Fruit fly (Drosophila melanogaster) S2 (cell line): ENCODE results near the gene koko.
A peak's percentile ranks its signal among the peaks of the same experiment; 100 is the strongest.

ENCODE experiments used
- CG8478 ChIP-seq: fragments of >200 bp; optimal IDR thresholded peaks from 2 replicates; lab custom pipeline; 2018
- CTCF ChIP-seq, 2 experiments: fragments of >200 bp; optimal IDR thresholded peaks; 2 replicates each; lab custom pipeline; 2018

The koko gene

dm6 chr3R:18389790-18390189 lies 13.0 kb upstream of the koko start, which contains the start of gene Vha100-4:
Gene Vha100-4 (minus strand): TSS chr3R:18389805.
- TF ChIP-seq CG8478 (lab: Kevin White, UChicago) (no peak), CTCF (optimal IDR thresholded peaks at IDR 0.05; lab: Kevin White, UChicago) (no peak)

dm6 chr3R:18393436-18393835 lies 9.4 kb upstream of the koko start:
- TF ChIP-seq CTCF (optimal IDR thresholded peaks at IDR 0.05; lab: Kevin White, UChicago) (no peak), CG8478 (lab: Kevin White, UChicago) (no peak)

- TF ChIP-seq CTCF (optimal IDR thresholded peaks at IDR 0.05; lab: Kevin White, UChicago) (no peak), CG8478 (lab: Kevin White, UChicago) (no peak)
Measured at dm6 chr3R:18394876-18395275, 8.0 kb upstream of the koko start.

dm6 chr3R:18395694-18396093 lies 7.1 kb upstream of the koko start:
- TF ChIP-seq CTCF (optimal IDR thresholded peaks at IDR 0.05; lab: Kevin White, UChicago) = no peak
- TF ChIP-seq CG8478 (lab: Kevin White, UChicago) = no peak

dm6 chr3R:18396801-18397604 lies 5.8 kb upstream of the koko start, which contains the start of gene Vti1b:
Gene Vti1b (plus strand): TSS chr3R:18396995.
- no peak for TF ChIP-seq CG8478 (lab: Kevin White, UChicago)
- no peak for TF ChIP-seq CTCF (optimal IDR thresholded peaks at IDR 0.05; lab: Kevin White, UChicago)

- TF ChIP-seq CTCF (optimal IDR thresholded peaks at IDR 0.05; lab: Kevin White, UChicago) (no peak), CG8478 (lab: Kevin White, UChicago) (no peak)
Measured at dm6 chr3R:18397834-18398378, 4.9 kb upstream of the koko start.

dm6 chr3R:18398460-18398901 lies 4.3 kb upstream of the koko start:
- TF ChIP-seq CG8478 (lab: Kevin White, UChicago) (no peak), CTCF (optimal IDR thresholded peaks at IDR 0.05; lab: Kevin White, UChicago) (no peak)

- TF ChIP-seq CG8478 (lab: Kevin White, UChicago) (no peak), CTCF (optimal IDR thresholded peaks at IDR 0.05; lab: Kevin White, UChicago) (peak in 1 of 2 experiments; percentile 25)
Measured at dm6 chr3R:18398954-18399697, 3.7 kb upstream of the koko start, which contains the start of gene Vha100-2. Gene Vha100-2 (minus strand): TSS chr3R:18399169.

- no peak for TF ChIP-seq CTCF (optimal IDR thresholded peaks at IDR 0.05; lab: Kevin White, UChicago)
- TF ChIP-seq CG8478 (lab: Kevin White, UChicago) = no peak
Measured at dm6 chr3R:18399698-18400020, 3.2 kb upstream of the koko start.

- TF ChIP-seq CG8478 (lab: Kevin White, UChicago) (no peak), CTCF (optimal IDR thresholded peaks at IDR 0.05; lab: Kevin White, UChicago) (no peak)
Measured at dm6 chr3R:18404713-18405112, 1.9 kb downstream of the koko start, which contains the start of gene CG7685. Gene CG7685 (plus strand): TSS chr3R:18404940.

dm6 chr3R:18411205-18411749 lies 8.5 kb downstream of the koko start, which contains the start of gene CG10864:
Gene CG10864 (minus strand): TSS chr3R:18411631.
- TF ChIP-seq CG8478 (lab: Kevin White, UChicago) (no peak), CTCF (optimal IDR thresholded peaks at IDR 0.05; lab: Kevin White, UChicago) (no peak)

- TF ChIP-seq CTCF (optimal IDR thresholded peaks at IDR 0.05; lab: Kevin White, UChicago) = no peak
- TF ChIP-seq CG8478 (lab: Kevin White, UChicago) = no peak
Measured at dm6 chr3R:18412279-18413214, 9.7 kb downstream of the koko start, which contains the start of gene CG31122. Gene CG31122 (minus strand): TSS chr3R:18412874.

- TF ChIP-seq CTCF (optimal IDR thresholded peaks at IDR 0.05; lab: Kevin White, UChicago) (no peak), CG8478 (lab: Kevin White, UChicago) (no peak)
Measured at dm6 chr3R:18422446-18422845, 19.6 kb downstream of the koko start.
